Worm (Caenorhabditis elegans): ENCODE data around the gene ufm-1.

The ufm-1 gene

DNA sequence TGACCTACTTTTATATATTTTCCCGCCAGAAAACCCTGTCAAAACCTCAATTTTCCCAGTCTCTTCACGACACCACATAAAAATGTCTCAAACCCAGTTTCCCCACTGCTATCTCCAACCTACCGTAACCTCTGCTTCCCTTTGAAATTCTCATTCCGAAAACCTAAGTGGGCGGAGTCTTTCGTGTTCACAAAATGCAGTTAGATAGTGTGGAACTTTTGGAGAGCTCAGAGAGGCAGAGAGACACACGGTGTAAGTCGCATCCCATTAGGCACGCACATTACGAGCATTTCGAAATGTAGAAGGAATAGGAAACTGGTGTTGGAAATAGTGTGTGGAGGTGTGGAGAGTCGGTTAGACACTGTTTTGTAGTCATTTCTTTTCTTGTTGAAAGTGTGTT, 38.9 kb upstream of the ufm-1 start (continued):
- TF ChIP-seq ztf-4 (tag; optimal IDR thresholded peaks at IDR 0.05) (no peak), sup-37 (GFP tag; optimal IDR thresholded peaks at IDR 0.05) (no peak), lin-14 (GFP tag; optimal IDR thresholded peaks at IDR 0.05) (peak; percentile 23), mep-1 (tag; optimal IDR thresholded peaks at IDR 0.05) (no peak), lin-35 (GFP tag; optimal IDR thresholded peaks at IDR 0.05) (no peak), unc-98 (GFP tag; IDR thresholded peaks at IDR 0.05) (no peak)

DNA sequence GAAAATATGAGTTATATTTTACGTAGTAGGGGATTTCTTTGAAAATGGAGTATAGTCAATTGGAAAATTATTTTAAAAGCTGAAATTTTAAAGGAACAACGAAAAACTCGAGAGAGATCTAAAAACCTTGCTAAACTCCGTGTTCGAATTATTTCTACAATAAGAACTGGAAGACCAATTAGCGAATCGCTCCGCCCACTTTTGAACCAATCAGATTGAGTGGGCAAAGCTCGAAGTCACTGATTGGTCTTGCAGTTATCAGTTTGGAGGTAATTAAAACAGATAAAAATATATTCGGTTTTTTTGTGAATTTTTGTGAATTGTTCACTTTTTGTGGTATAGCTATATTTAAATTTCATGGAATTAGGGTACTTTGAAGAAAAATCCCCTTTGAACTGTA, 35.5 kb upstream of the ufm-1 start:
- TF ChIP-seq nhr-19 (GFP tag; conservative IDR thresholded peaks at IDR 0.05), result no peak
- no peak for TF ChIP-seq mef-2 (tag; optimal IDR thresholded peaks at IDR 0.05)
- no peak for TF ChIP-seq nhr-77 (tag; optimal IDR thresholded peaks at IDR 0.05)
- TF ChIP-seq zip-4 (GFP tag; optimal IDR thresholded peaks at IDR 0.05), result no peak
- no peak for TF ChIP-seq hpl-2 (GFP tag; optimal IDR thresholded peaks at IDR 0.05)
- TF ChIP-seq unc-86 (tag; optimal IDR thresholded peaks at IDR 0.05), result no peak
- no peak for TF ChIP-seq nhr-11 (tag; optimal IDR thresholded peaks at IDR 0.05)
- TF ChIP-seq elt-2 (tag; optimal IDR thresholded peaks at IDR 0.05), result no peak
- no peak for TF ChIP-seq ama-1 (optimal IDR thresholded peaks at IDR 0.05)
- no peak for TF ChIP-seq lin-39 (tag; optimal IDR thresholded peaks at IDR 0.05)
- TF ChIP-seq xbp-1 (tag; optimal IDR thresholded peaks at IDR 0.05), result no peak
- no peak for TF ChIP-seq lin-14 (GFP tag; optimal IDR thresholded peaks at IDR 0.05)
- no peak for TF ChIP-seq ces-1 (GFP tag; optimal IDR thresholded peaks at IDR 0.05)
- TF ChIP-seq unc-98 (GFP tag; IDR thresholded peaks at IDR 0.05), result no peak
- TF ChIP-seq elt-3 (tag; optimal IDR thresholded peaks at IDR 0.05), result no peak
- no peak for TF ChIP-seq ceh-82 (tag; optimal IDR thresholded peaks at IDR 0.05)
- TF ChIP-seq grh-1 (GFP tag; IDR thresholded peaks at IDR 0.05), result no peak
- TF ChIP-seq alr-1 (tag; optimal IDR thresholded peaks at IDR 0.05; ENCODE audit: borderline replicate concordance), result no peak

DNA sequence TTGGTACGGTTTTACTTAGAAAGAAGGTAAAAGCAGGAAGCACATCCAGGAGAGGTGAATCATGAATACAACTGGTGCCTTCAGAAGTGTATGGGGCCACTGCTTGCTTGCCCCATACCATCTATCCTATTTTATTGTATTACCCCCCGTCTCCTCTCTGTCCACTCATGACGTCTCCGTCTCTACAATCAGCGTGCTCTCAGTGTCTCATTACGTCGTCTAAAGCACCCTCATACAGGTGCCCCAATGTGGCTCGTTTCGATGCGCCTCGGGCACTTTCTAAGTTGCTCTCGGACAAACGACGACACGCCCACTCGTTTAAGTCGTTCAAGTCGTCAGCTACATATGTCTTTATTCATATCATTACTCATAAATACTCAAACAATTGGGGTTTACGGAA, 34.7 kb upstream of the ufm-1 start:
- TF ChIP-seq mdl-1 (tag; optimal IDR thresholded peaks at IDR 0.05), result no peak
- TF ChIP-seq C04F5.9 (tag; optimal IDR thresholded peaks at IDR 0.05), result no peak
- TF ChIP-seq blmp-1 (tag; optimal IDR thresholded peaks at IDR 0.05), result no peak
- TF ChIP-seq efl-1 (optimal IDR thresholded peaks at IDR 0.05), result no peak
- peak in 1 of 2 experiments; percentile 21 for TF ChIP-seq efl-1 (GFP tag; optimal IDR thresholded peaks at IDR 0.05 in 1 of 2)
- peak; percentile 22 for TF ChIP-seq unc-86 (tag; optimal IDR thresholded peaks at IDR 0.05)

DNA sequence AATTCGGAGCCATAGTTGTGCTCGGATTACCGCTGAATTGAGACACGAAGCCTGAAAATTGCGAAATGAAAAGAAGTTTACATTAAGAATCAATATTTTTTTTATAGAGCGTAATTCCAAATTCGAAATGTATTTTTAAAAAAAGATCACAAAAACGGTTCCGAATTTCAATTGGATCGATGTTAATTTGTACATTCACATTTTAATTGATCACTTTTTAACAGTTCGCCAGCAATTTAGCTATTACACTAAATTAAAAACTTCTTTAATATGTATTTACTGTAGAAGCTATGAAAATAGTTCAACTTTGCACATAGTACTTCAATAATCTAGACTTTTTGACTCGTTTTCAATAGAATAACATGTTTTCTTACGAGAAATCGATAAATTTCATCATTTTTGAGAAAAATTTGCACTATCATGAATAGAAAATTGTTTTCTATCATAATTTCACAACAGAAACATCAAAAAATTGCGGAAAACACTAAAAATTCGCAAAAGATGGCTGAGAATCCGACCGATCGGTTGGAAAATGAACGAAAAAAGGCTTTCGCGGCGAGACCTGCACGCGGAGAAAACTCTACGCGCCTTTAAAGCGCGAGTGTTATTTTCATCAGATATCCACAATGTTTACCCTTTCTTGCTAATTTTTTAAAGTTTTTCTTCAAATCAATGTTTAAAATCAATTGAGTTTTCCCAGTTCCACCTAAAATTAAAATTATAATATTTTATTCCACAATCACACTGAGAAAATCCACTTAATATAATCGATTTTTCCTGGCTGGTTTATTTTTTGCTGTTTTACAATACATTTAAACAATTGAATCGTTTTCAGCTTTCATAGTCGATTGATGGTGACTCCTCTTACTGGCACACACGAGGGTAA, 30.0 kb upstream of the ufm-1 start, which contains the start of the genes egl-45 and kcmf-1:
TSS of gene egl-45 (minus strand) at position 51 of the 886 bp plus-strand sequence.
TSS of gene kcmf-1 (plus strand) at position 836 of the 886 bp plus-strand sequence.
- peak; percentile 28 to 60 for TF ChIP-seq lin-35 (GFP tag; optimal IDR thresholded peaks at IDR 0.05)
- no peak for TF ChIP-seq aha-1 (tag; optimal IDR thresholded peaks at IDR 0.05)
- peak; percentile 33 to 69 for TF ChIP-seq lsy-2 (tag; optimal IDR thresholded peaks at IDR 0.05)
- peak; percentile 4 for TF ChIP-seq skn-1 (tag; optimal IDR thresholded peaks at IDR 0.05)
- TF ChIP-seq F16B12.6 (tag; optimal IDR thresholded peaks at IDR 0.05), result peak; percentile 7
- TF ChIP-seq blmp-1 (tag; optimal IDR thresholded peaks at IDR 0.05), result peak; percentile 51
- TF ChIP-seq elt-3 (tag; optimal IDR thresholded peaks at IDR 0.05), result peak in 1 of 6 experiments; percentile 17
- peak; percentile 54 to 59 for TF ChIP-seq efl-1 (optimal IDR thresholded peaks at IDR 0.05)
- TF ChIP-seq efl-1 (GFP tag; optimal IDR thresholded peaks at IDR 0.05 in 1 of 2), result peak; percentile 39 to 73
- peak; percentile 24 for TF ChIP-seq snu-23 (GFP tag; optimal IDR thresholded peaks at IDR 0.05)
- no peak for TF ChIP-seq isw-1 (GFP tag; IDR thresholded peaks at IDR 0.05)
- peak; percentile 28 for TF ChIP-seq C16A3.4 (tag; optimal IDR thresholded peaks at IDR 0.05)
- peak; percentile 1 for TF ChIP-seq xbp-1 (tag; optimal IDR thresholded peaks at IDR 0.05)
- no peak for TF ChIP-seq egl-13 (tag; optimal IDR thresholded peaks at IDR 0.05)
- TF ChIP-seq dpl-1 (GFP tag; optimal IDR thresholded peaks at IDR 0.05), result peak; percentile 14 to 65 (median 51)

All from whole organism, L1 larva.